Fruit fly (Drosophila melanogaster): Measurements from ENCODE around the gene Npc2a.

Gene Npc2a

dm6 chr2L:1989278-1989918 lies 1.3 kb downstream of the Npc2a start:
- TF ChIP-seq CG3919 (GFP tag; optimal IDR thresholded peaks at IDR 0.05) (no peak), CG7368 (GFP tag; optimal IDR thresholded peaks at IDR 0.05) (no peak), CG6276 (GFP tag; optimal IDR thresholded peaks at IDR 0.05) (no peak), dac (GFP tag; optimal IDR thresholded peaks at IDR 0.05) (no peak), CG10631 (GFP tag; optimal IDR thresholded peaks at IDR 0.05) (no peak), CG15336 (GFP tag; IDR thresholded peaks at IDR 0.05) (no peak), fkh (GFP tag; optimal IDR thresholded peaks at IDR 0.05) (no peak), spab (GFP tag; optimal IDR thresholded peaks at IDR 0.05) (no peak), fd59A (GFP tag; optimal IDR thresholded peaks at IDR 0.05) (no peak), CG8319 (GFP tag; optimal IDR thresholded peaks at IDR 0.05) (no peak), svp (GFP tag) (peak; percentile 99), OdsH (GFP tag; optimal IDR thresholded peaks at IDR 0.05) (no peak), Hr4 (GFP tag; optimal IDR thresholded peaks at IDR 0.05) (no peak), salr (GFP tag; optimal IDR thresholded peaks at IDR 0.05) (no peak), esn (GFP tag; optimal IDR thresholded peaks at IDR 0.05) (peak; percentile 20), CG6163 (GFP tag; IDR thresholded peaks at IDR 0.05) (peak; percentile 13; the same call in 1 of the 3 replicates), CG10669 (GFP tag; optimal IDR thresholded peaks at IDR 0.05) (no peak), Sox15 (GFP tag; optimal IDR thresholded peaks at IDR 0.05) (no peak), fd85E (GFP tag; optimal IDR thresholded peaks at IDR 0.05) (no peak), Gug (GFP tag; IDR thresholded peaks at IDR 0.05) (no peak), acj6 (GFP tag; optimal IDR thresholded peaks at IDR 0.05) (no peak), Smox (GFP tag; optimal IDR thresholded peaks at IDR 0.05) (peak; percentile 10), vri (GFP tag; optimal IDR thresholded peaks at IDR 0.05) (peak; percentile 59), CG3032 (tag; optimal IDR thresholded peaks at IDR 0.05) (no peak), Ets21C (GFP tag; optimal IDR thresholded peaks at IDR 0.05) (no peak), CG8119 (GFP tag; IDR thresholded peaks at IDR 0.05) (no peak), CG9139 (GFP tag; optimal IDR thresholded peaks at IDR 0.05) (no peak), Lpt (GFP tag; optimal IDR thresholded peaks at IDR 0.05) (no peak), CG1621 (tag; optimal IDR thresholded peaks at IDR 0.05) (no peak), eg (GFP tag; IDR thresholded peaks at IDR 0.05) (no peak), CG11762 (GFP tag; optimal IDR thresholded peaks at IDR 0.05; ENCODE audit: insufficient read depth) (no peak), topi (GFP tag; optimal IDR thresholded peaks at IDR 0.05) (no peak), cyc (GFP tag; optimal IDR thresholded peaks at IDR 0.05) (no peak), Sox102F (GFP tag; optimal IDR thresholded peaks at IDR 0.05) (peak; percentile 35), CG8632 (GFP tag; optimal IDR thresholded peaks at IDR 0.05) (no peak), CG6808 (GFP tag; optimal IDR thresholded peaks at IDR 0.05) (peak; percentile 15), Hr38 (GFP tag; optimal IDR thresholded peaks at IDR 0.05) (no peak), dsx (GFP tag; optimal IDR thresholded peaks at IDR 0.05; ENCODE audit: poor library complexity, severe bottlenecking) (peak; percentile 11), Ets96B (tag; optimal IDR thresholded peaks at IDR 0.05) (no peak), Eip93F (GFP tag; optimal IDR thresholded peaks at IDR 0.05) (peak; percentile 63), CG31627 (GFP tag; optimal IDR thresholded peaks at IDR 0.05) (peak; percentile 26), CG11902 (GFP tag; optimal IDR thresholded peaks at IDR 0.05) (no peak), lz (GFP tag; optimal IDR thresholded peaks at IDR 0.05) (no peak), CG16779 (tag; optimal IDR thresholded peaks at IDR 0.05) (no peak), achi (GFP tag; optimal IDR thresholded peaks at IDR 0.05) (no peak), CG4318 (GFP tag; optimal IDR thresholded peaks at IDR 0.05) (no peak), Sox14 (GFP tag; optimal IDR thresholded peaks at IDR 0.05) (peak; percentile 90), Hr39 (GFP tag; optimal IDR thresholded peaks at IDR 0.05) (no peak), CG32006 (GFP tag; optimal IDR thresholded peaks at IDR 0.05) (no peak), CG34406 (GFP tag; optimal IDR thresholded peaks at IDR 0.05) (no peak), CG6854 (GFP tag; optimal IDR thresholded peaks at IDR 0.05) (no peak), ss (GFP tag; optimal IDR thresholded peaks at IDR 0.05) (peak in 1 of 2 experiments; percentile 23)

Measured in whole organism, prepupa.